Worm (Caenorhabditis elegans) whole organism, L1 larva: ENCODE data around the gene R03A10.5.

Experiments used
- aly-2 ChIP-seq: fragments of 150-350 bp; optimal IDR thresholded peaks from 2 replicates; lab custom pipeline; 2014; ENCODE audit warnings: missing biosample characterization, missing genetic modification characterization
- ama-1 ChIP-seq: fragments of 150-350 bp; optimal IDR thresholded peaks from 2 replicates; lab custom pipeline; 2014
- ceh-82 ChIP-seq, 3 experiments: fragments of 150-350 bp in 1 of 3; sonication (generic microtip) in 2 of 3; optimal IDR thresholded peaks; 2 replicates each; lab custom pipeline; 2014 to 2017; ENCODE audit warnings: missing biosample characterization in 3 of 3, missing genetic modification characterization in 3 of 3
- dsc-1 ChIP-seq: sonication (generic microtip); optimal IDR thresholded peaks from 2 replicates; lab custom pipeline; 2016; ENCODE audit warnings: mild to moderate bottlenecking, missing genetic modification characterization, missing compliant biosample characterization
- fos-1 ChIP-seq: fragments of 150-350 bp; optimal IDR thresholded peaks from 2 replicates; lab custom pipeline; 2014; ENCODE audit warnings: missing biosample characterization, missing genetic modification characterization
- lsy-2 ChIP-seq, 2 experiments: fragments of 150-350 bp; optimal IDR thresholded peaks; 2 replicates each; lab custom pipeline; 2014; ENCODE audit warnings: missing biosample characterization in 2 of 2, missing genetic modification characterization in 2 of 2
- nhr-11 ChIP-seq: fragments of 150-350 bp; optimal IDR thresholded peaks from 2 replicates; lab custom pipeline; 2014; ENCODE audit warnings: missing biosample characterization, missing genetic modification characterization
- nhr-28 ChIP-seq: fragments of 150-350 bp; optimal IDR thresholded peaks from 2 replicates; lab custom pipeline; 2014; ENCODE audit warnings: missing biosample characterization, missing genetic modification characterization
- nhr-77 ChIP-seq: fragments of 150-350 bp; optimal IDR thresholded peaks from 2 replicates; lab custom pipeline; 2014; ENCODE audit warnings: missing biosample characterization, missing genetic modification characterization
- rnt-1 ChIP-seq: sonication (generic microtip); optimal IDR thresholded peaks from 2 replicates; lab custom pipeline; 2016; ENCODE audit warnings: mild to moderate bottlenecking, missing genetic modification characterization, moderate library complexity, missing compliant biosample characterization
- snpc-4 ChIP-seq: fragments of 150-350 bp; optimal IDR thresholded peaks from 2 replicates; lab custom pipeline; 2014; ENCODE audit warnings: missing biosample characterization, missing genetic modification characterization
- xbp-1 ChIP-seq: sonication (generic microtip); optimal IDR thresholded peaks from 2 replicates; lab custom pipeline; 2016; ENCODE audit warnings: missing genetic modification characterization, missing compliant biosample characterization
- ztf-11 ChIP-seq, 2 experiments: sonication (generic microtip); optimal IDR thresholded peaks; 2 replicates each; lab custom pipeline; 2016 to 2017; ENCODE audit warnings: missing genetic modification characterization in 2 of 2, missing biosample characterization in 1 of 2, missing compliant biosample characterization in 1 of 2

- TF ChIP-seq rnt-1 (tag; lab: Kevin White, UChicago) = no peak
- no peak for TF ChIP-seq ama-1 (lab: Kevin White, UChicago)
- TF ChIP-seq nhr-28 = no peak
- no peak for TF ChIP-seq nhr-77 (tag; lab: Kevin White, UChicago)
- TF ChIP-seq aly-2 = no peak
- TF ChIP-seq fos-1 (tag; lab: Kevin White, UChicago) = no peak
- TF ChIP-seq nhr-11 (tag; lab: Kevin White, UChicago) = no peak
- TF ChIP-seq ztf-11 (tag; optimal IDR thresholded peaks at IDR 0.05; lab: Kevin White, UChicago) = no peak
- TF ChIP-seq dsc-1 (tag; lab: Kevin White, UChicago) = no peak
- no peak for TF ChIP-seq ceh-82 (tag; optimal IDR thresholded peaks at IDR 0.05; lab: Kevin White, UChicago)
- no peak for TF ChIP-seq snpc-4 (tag; lab: Kevin White, UChicago)
- no peak for TF ChIP-seq lsy-2 (tag; optimal IDR thresholded peaks at IDR 0.05; lab: Kevin White, UChicago)
- no peak for TF ChIP-seq xbp-1
Observed at ce11 chrX:15477309-15477708, 30.8 kb downstream of the R03A10.5 start, which contains the start of gene exc-1.
